Worm (Caenorhabditis elegans) whole organism, young adult: Measurements from ENCODE around the gene nac-2.

ENCODE experiments used
- T07F8.4 ChIP-seq: sonication (generic microtip); optimal IDR thresholded peaks from 2 replicates; lab custom pipeline; 2016; ENCODE audit warnings: mild to moderate bottlenecking, missing genetic modification characterization, moderate library complexity, missing compliant biosample characterization
- efl-1 ChIP-seq: fragments of 150-350 bp; optimal IDR thresholded peaks from 2 replicates; lab custom pipeline; 2014; ENCODE audit warnings: missing biosample characterization, missing genetic modification reagents, missing genetic modification characterization
- ets-4 ChIP-seq: fragments of 200-800 bp; sonication (Bioruptor generic); optimal IDR thresholded peaks from 2 replicates; lab custom pipeline; 2018; ENCODE audit warnings: mild to moderate bottlenecking, missing genetic modification characterization, missing compliant biosample characterization
- tbp1 ChIP-seq: fragments of 200-800 bp; sonication (Bioruptor generic); optimal IDR thresholded peaks from 2 replicates; lab custom pipeline; 2018; ENCODE audit warnings: mild to moderate bottlenecking, missing genetic modification characterization, missing compliant biosample characterization

ce11 chrIII:9045838-9046237 is 2.7 kb upstream of the nac-2 start, which contains the start of gene R107.2:
- no peak for TF ChIP-seq efl-1 (GFP tag; lab: Kevin White, UChicago)
- TF ChIP-seq ets-4 (GFP tag; lab: Kevin White, UChicago): no peak
- TF ChIP-seq T07F8.4 (tag; lab: Kevin White, UChicago): no peak
- TF ChIP-seq tbp1 (GFP tag; lab: Kevin White, UChicago): no peak
